Fruit fly (Drosophila melanogaster): ENCODE measurements around the gene CG18557.

- TF ChIP-seq toe (GFP tag; optimal IDR thresholded peaks at IDR 0.05) (no peak), cnc (optimal IDR thresholded peaks at IDR 0.05) (no peak), kay (GFP tag; ENCODE audit: borderline replicate concordance) (no peak), tj (GFP tag; optimal IDR thresholded peaks at IDR 0.05) (no peak), CG7101 (tag; optimal IDR thresholded peaks at IDR 0.05) (no peak), CG1620 (GFP tag; optimal IDR thresholded peaks at IDR 0.05) (no peak), Crg-1 (GFP tag; optimal IDR thresholded peaks at IDR 0.05) (no peak), CG12768 (GFP tag; optimal IDR thresholded peaks at IDR 0.05) (no peak)
Observed at dm6 chr2L:2869008-2869702, 23.6 kb upstream of the CG18557 start, which contains the start of gene CG8813.
